Fruit fly (Drosophila melanogaster): ENCODE results near the gene Ip259.

Gene Ip259

DNA sequence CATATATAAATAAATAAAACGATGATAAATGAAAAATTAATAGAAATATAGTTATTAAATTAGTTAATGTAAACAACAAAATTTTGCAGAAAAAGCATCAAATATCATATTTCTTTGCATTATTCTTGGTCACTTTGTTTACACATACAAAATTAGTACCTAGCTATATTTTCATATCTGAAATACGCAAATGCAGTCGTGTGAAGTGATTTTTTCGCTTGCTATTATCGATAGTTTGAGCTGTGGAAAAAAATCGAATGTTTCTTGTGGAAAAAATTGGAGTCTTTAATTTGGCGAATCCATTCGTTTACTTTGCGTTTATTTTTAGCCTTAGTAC, 11.7 kb upstream of the Ip259 start, which contains the start of gene Cnot4 (continued):
- TF ChIP-seq CG4730 (GFP tag; IDR thresholded peaks at IDR 0.05) (no peak), CG18619 (GFP tag; optimal IDR thresholded peaks at IDR 0.05) (no peak), CG31441 (GFP tag; IDR thresholded peaks at IDR 0.05) (peak; percentile 89; the same call in 1 of the 2 replicates), ssp (GFP tag; IDR thresholded peaks at IDR 0.05) (no peak), CG10267 (tag; optimal IDR thresholded peaks at IDR 0.05) (peak; percentile 35), Dll (GFP tag; IDR thresholded peaks at IDR 0.05; ENCODE audit: partially characterized antibody) (peak; percentile 39; the same call in 2 of the 4 replicates), CG2889 (GFP tag; IDR thresholded peaks at IDR 0.05) (no peak), zen2 (GFP tag; IDR thresholded peaks at IDR 0.05; ENCODE audit: partially characterized antibody) (no peak), knrl (GFP tag; IDR thresholded peaks at IDR 0.05; ENCODE audit: partially characterized antibody) (peak; percentile 48; the same call in 2 of the 3 replicates), Awh (GFP tag; IDR thresholded peaks at IDR 0.05) (no peak), CG17385 (GFP tag; optimal IDR thresholded peaks at IDR 0.05) (no peak), ato (GFP tag; IDR thresholded peaks at IDR 0.05; ENCODE audit: partially characterized antibody) (no peak), pzg (GFP tag; optimal IDR thresholded peaks at IDR 0.05) (peak; percentile 31), trem (tag; optimal IDR thresholded peaks at IDR 0.05) (peak; percentile 38), CG17361 (GFP tag; IDR thresholded peaks at IDR 0.05) (peak; percentile 47; the same call in 1 of the 3 replicates), vvl (GFP tag; IDR thresholded peaks at IDR 0.05) (peak; percentile 14; the same call in 1 of the 2 replicates), kni (GFP tag; optimal IDR thresholded peaks at IDR 0.05) (no peak), zen (tag; optimal IDR thresholded peaks at IDR 0.05) (peak; percentile 16), CG13894 (tag; optimal IDR thresholded peaks at IDR 0.05) (no peak), CG16813 (GFP tag; IDR thresholded peaks at IDR 0.05; ENCODE audit: partially characterized antibody) (peak; percentile 46; the same call in 1 of the 3 replicates), pb (GFP tag; optimal IDR thresholded peaks at IDR 0.05) (no peak), CG18599 (GFP tag; optimal IDR thresholded peaks at IDR 0.05) (no peak), CG6791 (GFP tag; IDR thresholded peaks at IDR 0.05; ENCODE audit: partially characterized antibody) (0 out of 3 replicates have a peak, but pooled peaks have one; percentile 31), gsb-n (tag; optimal IDR thresholded peaks at IDR 0.05) (peak; percentile 44), unc-4 (GFP tag; IDR thresholded peaks at IDR 0.05; ENCODE audit: partially characterized antibody) (0 out of 2 replicates have a peak, but pooled peaks have one; percentile 25), amos (GFP tag; IDR thresholded peaks at IDR 0.05; ENCODE audit: partially characterized antibody) (peak; percentile 49; the same call in 1 of the 2 replicates), inv (GFP tag; IDR thresholded peaks at IDR 0.05; ENCODE audit: partially characterized antibody) (0 out of 2 replicates have a peak, but pooled peaks have one; percentile 30), CG34422 (GFP tag; IDR thresholded peaks at IDR 0.05) (0 out of 3 replicates have a peak, but pooled peaks have one; percentile 11), HHEX (GFP tag; optimal IDR thresholded peaks at IDR 0.05) (no peak), CG2116 (GFP tag; optimal IDR thresholded peaks at IDR 0.05) (peak; percentile 97), onecut (GFP tag; IDR thresholded peaks at IDR 0.05) (no peak), Xbp1 (GFP tag; optimal IDR thresholded peaks at IDR 0.05) (no peak), GATAe (GFP tag; conservative IDR thresholded peaks at IDR 0.05) (no peak), Doc3 (GFP tag; IDR thresholded peaks at IDR 0.05; ENCODE audit: partially characterized antibody) (peak; percentile 38; the same call in 1 of the 3 replicates), CG3995 (GFP tag; optimal IDR thresholded peaks at IDR 0.05) (peak; percentile 96), gem (tag; optimal IDR thresholded peaks at IDR 0.05) (peak; percentile 24), sens (GFP tag) (no peak), Sry-δ (GFP tag; optimal IDR thresholded peaks at IDR 0.05) (peak; percentile 61), chif (GFP tag; optimal IDR thresholded peaks at IDR 0.05) (no peak), Hr3 (GFP tag; optimal IDR thresholded peaks at IDR 0.05) (peak; percentile 25), CG13287 (GFP tag; IDR thresholded peaks at IDR 0.05; ENCODE audit: partially characterized antibody) (peak; percentile 44; the same call in 1 of the 2 replicates), nmo (GFP tag; optimal IDR thresholded peaks at IDR 0.05) (peak; percentile 62), CG32772 (GFP tag; IDR thresholded peaks at IDR 0.05) (no peak), bab2 (GFP tag; optimal IDR thresholded peaks at IDR 0.05) (no peak), dm (GFP tag; optimal IDR thresholded peaks at IDR 0.05) (no peak), klu (GFP tag; IDR thresholded peaks at IDR 0.05) (no peak), CG8089 (GFP tag; optimal IDR thresholded peaks at IDR 0.05) (no peak), trh (GFP tag; optimal IDR thresholded peaks at IDR 0.05) (no peak), CG15514 (GFP tag; optimal IDR thresholded peaks at IDR 0.05) (peak; percentile 25)
